Fruit fly (Drosophila melanogaster) whole organism, larva: ENCODE results near the gene beta-Spec.

ENCODE experiments used
- noc ChIP-seq: fragments of 200-800 bp; sonication (Bioruptor generic); optimal IDR thresholded peaks from 3 replicates; lab custom pipeline; 2019; ENCODE audit warnings: missing biosample characterization, mild to moderate bottlenecking, missing genetic modification characterization, moderate library complexity

The beta-Spec gene

dm6 chrX:17716814-17717565, 59.8 kb downstream of the beta-Spec start:
- no peak for TF ChIP-seq noc (tag; lab: Kevin White, UChicago)

dm6 chrX:17718423-17718822, 61.3 kb downstream of the beta-Spec start:
- TF ChIP-seq noc (tag; lab: Kevin White, UChicago) = no peak
